Fruit fly (Drosophila melanogaster): ENCODE data around the gene bbg.

bbg gene

dm6 chr3L:14517525-14517924, 18.6 kb downstream of the bbg start, which contains the start of gene CG9592:
Gene CG9592 (plus strand): TSS chr3L:14517825.
- no peak for TF ChIP-seq CG8159 (tag; optimal IDR thresholded peaks at IDR 0.05)
- no peak for TF ChIP-seq CG12605 (GFP tag; IDR thresholded peaks at IDR 0.05)
- TF ChIP-seq CG4496 (GFP tag; IDR thresholded peaks at IDR 0.05): no peak

- no peak for TF ChIP-seq CG17806 (tag; optimal IDR thresholded peaks at IDR 0.05)
- no peak for TF ChIP-seq CG8159 (tag; optimal IDR thresholded peaks at IDR 0.05)
- TF ChIP-seq CG4496 (GFP tag; IDR thresholded peaks at IDR 0.05): 0 out of 3 replicates have a peak, but pooled peaks have one; percentile 39
- peak; percentile 31 for TF ChIP-seq Ets98B (GFP tag; IDR thresholded peaks at IDR 0.05)
- 0 out of 3 replicates have a peak, but pooled peaks have one; percentile 36 for TF ChIP-seq fd96Ca (GFP tag; IDR thresholded peaks at IDR 0.05)
- TF ChIP-seq rn (GFP tag; IDR thresholded peaks at IDR 0.05): no peak
- TF ChIP-seq EcR (GFP tag; optimal IDR thresholded peaks at IDR 0.05): no peak
- TF ChIP-seq Snoo (tag; optimal IDR thresholded peaks at IDR 0.05): peak; percentile 15
- no peak for TF ChIP-seq CG9948 (tag; optimal IDR thresholded peaks at IDR 0.05)
- TF ChIP-seq CG12605 (GFP tag; IDR thresholded peaks at IDR 0.05): no peak
- TF ChIP-seq CG32121 (GFP tag; IDR thresholded peaks at IDR 0.05): 0 out of 2 replicates have a peak, but pooled peaks have one; percentile 23
- TF ChIP-seq CG15710 (tag; optimal IDR thresholded peaks at IDR 0.05): no peak
- no peak for TF ChIP-seq gl (tag; optimal IDR thresholded peaks at IDR 0.05)
Observed at dm6 chr3L:14515690-14516089, 20.4 kb downstream of the bbg start.

dm6 chr3L:14513286-14513685, 22.8 kb downstream of the bbg start:
- TF ChIP-seq CG14655 (GFP tag; optimal IDR thresholded peaks at IDR 0.05): no peak
- TF ChIP-seq Pif1A (GFP tag; optimal IDR thresholded peaks at IDR 0.05): no peak
- TF ChIP-seq rn (GFP tag; IDR thresholded peaks at IDR 0.05): no peak

- no peak for TF ChIP-seq Ets98B (GFP tag; IDR thresholded peaks at IDR 0.05)
- TF ChIP-seq CG8159 (tag; optimal IDR thresholded peaks at IDR 0.05): no peak
- no peak for TF ChIP-seq CG32121 (GFP tag; IDR thresholded peaks at IDR 0.05)
- no peak for TF ChIP-seq rn (GFP tag; IDR thresholded peaks at IDR 0.05)
- TF ChIP-seq CG34367 (tag; optimal IDR thresholded peaks at IDR 0.05): no peak
- TF ChIP-seq CG4496 (GFP tag; IDR thresholded peaks at IDR 0.05): no peak
- no peak for TF ChIP-seq CG14655 (GFP tag; optimal IDR thresholded peaks at IDR 0.05)
- TF ChIP-seq CG9948 (tag; optimal IDR thresholded peaks at IDR 0.05): no peak
- TF ChIP-seq D1 (tag; optimal IDR thresholded peaks at IDR 0.05): no peak
Observed at dm6 chr3L:14509981-14510380, 26.1 kb downstream of the bbg start.

dm6 chr3L:14497479-14497878, 38.6 kb downstream of the bbg start:
- TF ChIP-seq CG12605 (GFP tag; IDR thresholded peaks at IDR 0.05): no peak
- no peak for TF ChIP-seq rn (GFP tag; IDR thresholded peaks at IDR 0.05)
- TF ChIP-seq CG8159 (tag; optimal IDR thresholded peaks at IDR 0.05): peak; percentile 15
- no peak for TF ChIP-seq Snoo (tag; optimal IDR thresholded peaks at IDR 0.05)
- TF ChIP-seq D1 (tag; optimal IDR thresholded peaks at IDR 0.05): no peak
- TF ChIP-seq CG13204 (GFP tag; optimal IDR thresholded peaks at IDR 0.05): no peak
- TF ChIP-seq CG9948 (tag; optimal IDR thresholded peaks at IDR 0.05): peak; percentile 33
- TF ChIP-seq CG14655 (GFP tag; optimal IDR thresholded peaks at IDR 0.05): peak; percentile 7
- TF ChIP-seq CG32121 (GFP tag; IDR thresholded peaks at IDR 0.05): no peak
- TF ChIP-seq CG4496 (GFP tag; IDR thresholded peaks at IDR 0.05): no peak
- TF ChIP-seq CG15710 (tag; optimal IDR thresholded peaks at IDR 0.05): peak; percentile 41
- peak; percentile 12 for TF ChIP-seq Pif1A (GFP tag; optimal IDR thresholded peaks at IDR 0.05)
- no peak for TF ChIP-seq CG8301 (tag; optimal IDR thresholded peaks at IDR 0.05)
- TF ChIP-seq gl (tag; optimal IDR thresholded peaks at IDR 0.05): no peak
- TF ChIP-seq fd96Ca (GFP tag; IDR thresholded peaks at IDR 0.05): no peak
- no peak for TF ChIP-seq EcR (GFP tag; optimal IDR thresholded peaks at IDR 0.05)
- TF ChIP-seq CG34367 (tag; optimal IDR thresholded peaks at IDR 0.05): no peak
- no peak for TF ChIP-seq Ets98B (GFP tag; IDR thresholded peaks at IDR 0.05)
- TF ChIP-seq Pif1B (GFP tag; optimal IDR thresholded peaks at IDR 0.05): no peak
- peak; percentile 7 for TF ChIP-seq CG17806 (tag; optimal IDR thresholded peaks at IDR 0.05)
- no peak for TF ChIP-seq CG10348 (GFP tag; IDR thresholded peaks at IDR 0.05)

- 0 out of 2 replicates have a peak, but pooled peaks have one; percentile 8 for TF ChIP-seq rn (GFP tag; IDR thresholded peaks at IDR 0.05)
- TF ChIP-seq gl (tag; optimal IDR thresholded peaks at IDR 0.05): peak; percentile 31
- TF ChIP-seq CG14655 (GFP tag; optimal IDR thresholded peaks at IDR 0.05): peak; percentile 60
- peak; percentile 25 for TF ChIP-seq CG13204 (GFP tag; optimal IDR thresholded peaks at IDR 0.05)
- TF ChIP-seq Pif1A (GFP tag; optimal IDR thresholded peaks at IDR 0.05): peak; percentile 74
- peak; percentile 54 for TF ChIP-seq CG8301 (tag; optimal IDR thresholded peaks at IDR 0.05)
- peak; percentile 73 for TF ChIP-seq CG17806 (tag; optimal IDR thresholded peaks at IDR 0.05)
- peak; percentile 73 for TF ChIP-seq CG15710 (tag; optimal IDR thresholded peaks at IDR 0.05)
- TF ChIP-seq CG8159 (tag; optimal IDR thresholded peaks at IDR 0.05): peak; percentile 72
- TF ChIP-seq CG12605 (GFP tag; IDR thresholded peaks at IDR 0.05): peak; percentile 7; the same call in 1 of the 2 replicates
- TF ChIP-seq CG34367 (tag; optimal IDR thresholded peaks at IDR 0.05): peak; percentile 45
- peak; percentile 66 for TF ChIP-seq Snoo (tag; optimal IDR thresholded peaks at IDR 0.05)
- TF ChIP-seq Pif1B (GFP tag; optimal IDR thresholded peaks at IDR 0.05): peak; percentile 37
- TF ChIP-seq fd96Ca (GFP tag; IDR thresholded peaks at IDR 0.05): peak; percentile 49; the same call in 1 of the 3 replicates
- TF ChIP-seq CG32121 (GFP tag; IDR thresholded peaks at IDR 0.05): no peak
- no peak for TF ChIP-seq EcR (GFP tag; optimal IDR thresholded peaks at IDR 0.05)
- peak; percentile 54 for TF ChIP-seq Ets98B (GFP tag; IDR thresholded peaks at IDR 0.05)
- peak; percentile 78 for TF ChIP-seq CG4496 (GFP tag; IDR thresholded peaks at IDR 0.05)
- peak; percentile 8 for TF ChIP-seq D1 (tag; optimal IDR thresholded peaks at IDR 0.05)
- TF ChIP-seq CG10348 (GFP tag; IDR thresholded peaks at IDR 0.05): no peak
- peak; percentile 67 for TF ChIP-seq CG9948 (tag; optimal IDR thresholded peaks at IDR 0.05)
Observed at dm6 chr3L:14486611-14487350, 49.3 kb downstream of the bbg start.
